Fruit fly (Drosophila melanogaster) whole organism, prepupa: ENCODE results near the gene CG32052.

Source experiments
- Blimp-1 ChIP-seq: fragments of 200-800 bp; sonication (Bioruptor generic); optimal IDR thresholded peaks from 3 replicates; lab custom pipeline; 2017; ENCODE audit warnings: missing biosample characterization, missing genetic modification characterization, mild to moderate bottlenecking, moderate library complexity, missing genetic modification reagents
- CG10631 ChIP-seq: fragments of 200-800 bp; sonication (Bioruptor generic); optimal IDR thresholded peaks from 2 replicates; lab custom pipeline; 2016; ENCODE audit warnings: missing biosample characterization, missing genetic modification characterization
- CG11762 ChIP-seq: fragments of 200-800 bp; sonication (Bioruptor generic); optimal IDR thresholded peaks from 3 replicates; lab custom pipeline; 2016; ENCODE audit warnings: missing biosample characterization, missing genetic modification characterization; ENCODE audit not compliant: insufficient read depth
- CG15336 ChIP-seq: fragments of 200-800 bp; sonication (Bioruptor generic); IDR thresholded peaks from 2 replicates; pipeline ENCODE4 v1.3.6; 2022; ENCODE audit warnings: missing biosample characterization, missing genetic modification characterization
- CG1621 ChIP-seq: fragments of 200-800 bp; sonication (Bioruptor generic); optimal IDR thresholded peaks from 3 replicates; lab custom pipeline; 2018; ENCODE audit warnings: missing biosample characterization, mild to moderate bottlenecking, missing genetic modification characterization
- CG16779 ChIP-seq: fragments of 200-800 bp; sonication (Bioruptor generic); optimal IDR thresholded peaks from 3 replicates; lab custom pipeline; 2017; ENCODE audit warnings: missing biosample characterization, mild to moderate bottlenecking, missing genetic modification characterization
- CG3032 ChIP-seq: fragments of 200-800 bp; optimal IDR thresholded peaks from 2 replicates; lab custom pipeline; 2019; ENCODE audit warnings: missing biosample characterization, mild to moderate bottlenecking, missing genetic modification characterization, moderate library complexity
- CG31627 ChIP-seq: fragments of 200-800 bp; sonication (Bioruptor generic); optimal IDR thresholded peaks from 3 replicates; lab custom pipeline; 2016; ENCODE audit warnings: missing biosample characterization, missing genetic modification characterization
- CG32006 ChIP-seq: fragments of 200-800 bp; sonication (Bioruptor generic); optimal IDR thresholded peaks from 3 replicates; lab custom pipeline; 2017; ENCODE audit warnings: missing biosample characterization, mild to moderate bottlenecking, missing genetic modification characterization
- CG34406 ChIP-seq: fragments of 200-800 bp; sonication (Bioruptor generic); optimal IDR thresholded peaks from 3 replicates; lab custom pipeline; 2016; ENCODE audit warnings: missing biosample characterization, missing genetic modification characterization
- CG3919 ChIP-seq: fragments of 200-800 bp; sonication (Bioruptor generic); optimal IDR thresholded peaks from 3 replicates; lab custom pipeline; 2016; ENCODE audit warnings: missing biosample characterization, missing genetic modification characterization
- CG4318 ChIP-seq: fragments of 200-800 bp; sonication (Bioruptor generic); optimal IDR thresholded peaks from 3 replicates; lab custom pipeline; 2017; ENCODE audit warnings: missing biosample characterization, mild to moderate bottlenecking, missing genetic modification characterization
- CG6163 ChIP-seq: fragments of 200-800 bp; sonication (Bioruptor generic); IDR thresholded peaks from 3 replicates; pipeline ENCODE4 v1.3.6; 2022; ENCODE audit warnings: missing biosample characterization, missing genetic modification characterization
- CG6276 ChIP-seq: fragments of 200-800 bp; sonication (Bioruptor generic); optimal IDR thresholded peaks from 2 replicates; lab custom pipeline; 2017; ENCODE audit warnings: missing biosample characterization, mild to moderate bottlenecking, missing genetic modification characterization
- CG6792 ChIP-seq: fragments of 200-800 bp; sonication (Bioruptor generic); optimal IDR thresholded peaks from 3 replicates; lab custom pipeline; 2016; ENCODE audit warnings: missing biosample characterization, missing genetic modification characterization
- CG6808 ChIP-seq: fragments of 200-800 bp; sonication (Bioruptor generic); optimal IDR thresholded peaks from 3 replicates; lab custom pipeline; 2017; ENCODE audit warnings: missing biosample characterization, missing genetic modification characterization, mild to moderate bottlenecking, moderate library complexity, missing genetic modification reagents
- CG6854 ChIP-seq: fragments of 200-800 bp; sonication (Bioruptor generic); optimal IDR thresholded peaks from 2 replicates; lab custom pipeline; 2017; ENCODE audit warnings: missing biosample characterization, mild to moderate bottlenecking, missing genetic modification characterization
- CG7368 ChIP-seq: fragments of 200-800 bp; sonication (Bioruptor generic); optimal IDR thresholded peaks from 3 replicates; lab custom pipeline; 2016; ENCODE audit warnings: missing biosample characterization, missing genetic modification characterization
- CG8119 ChIP-seq: fragments of 200-800 bp; sonication (Bioruptor generic); IDR thresholded peaks from 3 replicates; pipeline ENCODE4 v1.3.6; 2022; ENCODE audit warnings: missing biosample characterization, missing genetic modification characterization
- CG8632 ChIP-seq: fragments of 200-800 bp; sonication (Bioruptor generic); optimal IDR thresholded peaks from 3 replicates; lab custom pipeline; 2016; ENCODE audit warnings: missing biosample characterization, missing genetic modification characterization
- Eip75B ChIP-seq: fragments of 200-800 bp; sonication (Bioruptor generic); optimal IDR thresholded peaks from 3 replicates; lab custom pipeline; 2016; ENCODE audit warnings: missing biosample characterization, missing genetic modification characterization
- Eip78C ChIP-seq: fragments of 200-800 bp; sonication (Bioruptor generic); peaks from one replicate; lab custom pipeline; 2016; ENCODE audit warnings: missing biosample characterization, missing genetic modification characterization
- Ets21C ChIP-seq: fragments of 200-800 bp; sonication (Bioruptor generic); optimal IDR thresholded peaks from 3 replicates; lab custom pipeline; 2016; ENCODE audit warnings: missing biosample characterization, missing genetic modification characterization
- Ets96B ChIP-seq: fragments of 200-800 bp; optimal IDR thresholded peaks from 2 replicates; lab custom pipeline; 2019; ENCODE audit warnings: missing biosample characterization, mild to moderate bottlenecking, missing genetic modification characterization, moderate library complexity
- Hr38 ChIP-seq: sonication (Bioruptor generic); optimal IDR thresholded peaks from 2 replicates; lab custom pipeline; 2016; ENCODE audit warnings: missing biosample characterization, missing genetic modification characterization
- Hr4 ChIP-seq: fragments of 200-800 bp; sonication (Bioruptor generic); optimal IDR thresholded peaks from 3 replicates; lab custom pipeline; 2016; ENCODE audit warnings: missing biosample characterization, missing genetic modification characterization
- Lpt ChIP-seq: fragments of 200-800 bp; sonication (Bioruptor generic); optimal IDR thresholded peaks from 3 replicates; lab custom pipeline; 2016; ENCODE audit warnings: missing biosample characterization, missing genetic modification characterization
- Met ChIP-seq: fragments of 200-800 bp; sonication (Bioruptor generic); optimal IDR thresholded peaks from 3 replicates; lab custom pipeline; 2016; ENCODE audit warnings: missing biosample characterization, missing genetic modification characterization
- Sox102F ChIP-seq: fragments of 200-800 bp; sonication (Bioruptor generic); optimal IDR thresholded peaks from 2 replicates; lab custom pipeline; 2016; ENCODE audit warnings: missing biosample characterization, mild to moderate bottlenecking, missing genetic modification characterization
- Sox14 ChIP-seq: fragments of 200-800 bp; sonication (Bioruptor generic); optimal IDR thresholded peaks from 3 replicates; lab custom pipeline; 2016; ENCODE audit warnings: missing biosample characterization, missing genetic modification characterization
- achi ChIP-seq: fragments of 200-800 bp; sonication (Bioruptor generic); optimal IDR thresholded peaks from 3 replicates; lab custom pipeline; 2016; ENCODE audit warnings: missing biosample characterization, missing genetic modification characterization
- acj6 ChIP-seq: fragments of 200-800 bp; sonication (Bioruptor generic); optimal IDR thresholded peaks from 3 replicates; lab custom pipeline; 2016; ENCODE audit warnings: missing biosample characterization, missing genetic modification characterization
- cyc ChIP-seq: fragments of 200-800 bp; sonication (Bioruptor generic); optimal IDR thresholded peaks from 3 replicates; lab custom pipeline; 2016; ENCODE audit warnings: missing biosample characterization, missing genetic modification characterization
- dac ChIP-seq: fragments of 200-800 bp; sonication (Bioruptor generic); optimal IDR thresholded peaks from 2 replicates; lab custom pipeline; 2017; ENCODE audit warnings: missing biosample characterization, mild to moderate bottlenecking, missing genetic modification characterization
- dsx ChIP-seq: fragments of 200-800 bp; optimal IDR thresholded peaks from 3 replicates; lab custom pipeline; 2019; ENCODE audit warnings: missing biosample characterization, mild to moderate bottlenecking, missing genetic modification characterization, moderate library complexity; ENCODE audit not compliant: poor library complexity, severe bottlenecking
- eg ChIP-seq: fragments of 200-800 bp; sonication (Bioruptor generic); IDR thresholded peaks from 3 replicates; pipeline ENCODE4 v1.3.6; 2022; ENCODE audit warnings: missing biosample characterization, missing genetic modification characterization
- fd59A ChIP-seq: fragments of 200-800 bp; sonication (Bioruptor generic); optimal IDR thresholded peaks from 2 replicates; lab custom pipeline; 2017; ENCODE audit warnings: missing biosample characterization, mild to moderate bottlenecking, missing genetic modification characterization, missing genetic modification reagents
- fd85E ChIP-seq: fragments of 200-800 bp; sonication (Bioruptor generic); optimal IDR thresholded peaks from 3 replicates; lab custom pipeline; 2016; ENCODE audit warnings: missing biosample characterization, missing genetic modification characterization
- fkh ChIP-seq: fragments of 200-800 bp; sonication (Bioruptor generic); optimal IDR thresholded peaks from 3 replicates; lab custom pipeline; 2017; ENCODE audit warnings: missing biosample characterization, mild to moderate bottlenecking, missing genetic modification characterization, moderate library complexity
- lz ChIP-seq: fragments of 200-800 bp; sonication (Bioruptor generic); optimal IDR thresholded peaks from 3 replicates; lab custom pipeline; 2016; ENCODE audit warnings: missing biosample characterization, missing genetic modification characterization
- pdm3 ChIP-seq: fragments of 200-800 bp; sonication (Bioruptor generic); optimal IDR thresholded peaks from 3 replicates; lab custom pipeline; 2016; ENCODE audit warnings: missing biosample characterization, missing genetic modification characterization
- ss ChIP-seq, 2 experiments: fragments of 200-800 bp; sonication (Bioruptor generic); optimal IDR thresholded peaks; 2 replicates in 1 of 2; 3 replicates in 1 of 2; lab custom pipeline; 2017 to 2018; ENCODE audit warnings: mild to moderate bottlenecking in 2 of 2, missing biosample characterization in 2 of 2, missing genetic modification characterization in 2 of 2, moderate library complexity in 1 of 2
- svp ChIP-seq: fragments of 200-800 bp; sonication (Bioruptor generic); peaks from one replicate; lab custom pipeline; 2016; ENCODE audit warnings: missing biosample characterization, missing genetic modification characterization
- topi ChIP-seq: fragments of 200-800 bp; sonication (Bioruptor generic); optimal IDR thresholded peaks from 3 replicates; lab custom pipeline; 2016; ENCODE audit warnings: missing biosample characterization, missing genetic modification characterization
- vri ChIP-seq: fragments of 200-800 bp; sonication (Bioruptor generic); optimal IDR thresholded peaks from 3 replicates; lab custom pipeline; 2016; ENCODE audit warnings: missing biosample characterization, mild to moderate bottlenecking, missing genetic modification characterization

CG32052 gene

dm6 chr3L:9851000-9851671, 64.3 kb downstream of the CG32052 start (continued):
- TF ChIP-seq fd85E (GFP tag; lab: Kevin White, UChicago) (no peak), Eip78C (GFP tag; lab: Kevin White, UChicago) (peak; percentile 56), CG4318 (no peak), Eip75B (GFP tag; lab: Kevin White, UChicago) (no peak), CG6276 (GFP tag; lab: Kevin White, UChicago) (no peak), Hr38 (GFP tag; lab: Kevin White, UChicago) (no peak), Sox102F (GFP tag; lab: Kevin White, UChicago) (no peak), achi (no peak), CG11762 (GFP tag; lab: Kevin White, UChicago) (no peak), acj6 (GFP tag; lab: Kevin White, UChicago) (no peak), Blimp-1 (no peak), Lpt (GFP tag; lab: Kevin White, UChicago) (no peak), CG31627 (GFP tag; lab: Kevin White, UChicago) (no peak), Hr4 (GFP tag; lab: Kevin White, UChicago) (no peak), topi (peak; percentile 1), CG32006 (GFP tag; lab: Kevin White, UChicago) (no peak), CG8119 (no peak), CG6163 (GFP tag; lab: Robert Waterston, UW) (no peak), CG6792 (GFP tag; lab: Kevin White, UChicago) (no peak), CG1621 (no peak), lz (GFP tag; lab: Kevin White, UChicago) (no peak), CG15336 (no peak), CG34406 (no peak)

dm6 chr3L:9853140-9853746, 66.4 kb downstream of the CG32052 start:
- peak; percentile 31 for TF ChIP-seq Sox14 (GFP tag; lab: Kevin White, UChicago)
- peak; percentile 11 for TF ChIP-seq CG8632
- no peak for TF ChIP-seq cyc
- no peak for TF ChIP-seq Lpt (GFP tag; lab: Kevin White, UChicago)
- TF ChIP-seq Ets96B (tag; lab: Kevin White, UChicago) = peak; percentile 8
- TF ChIP-seq CG1621 = peak; percentile 73
- peak; percentile 87 for TF ChIP-seq Blimp-1
- TF ChIP-seq acj6 (GFP tag; lab: Kevin White, UChicago) = no peak
- no peak for TF ChIP-seq CG3919 (GFP tag; lab: Kevin White, UChicago)
- no peak for TF ChIP-seq vri (GFP tag; lab: Kevin White, UChicago)
- no peak for TF ChIP-seq fkh (GFP tag; lab: Kevin White, UChicago)
- TF ChIP-seq Eip78C (GFP tag; lab: Kevin White, UChicago) = peak; percentile 54
- TF ChIP-seq CG6808 (GFP tag; lab: Kevin White, UChicago) = no peak
- no peak for TF ChIP-seq CG10631 (GFP tag; lab: Kevin White, UChicago)
- TF ChIP-seq CG6854 (GFP tag; lab: Kevin White, UChicago) = no peak
- no peak for TF ChIP-seq fd85E (GFP tag; lab: Kevin White, UChicago)
- TF ChIP-seq achi = peak; percentile 6
- peak; percentile 13 for TF ChIP-seq fd59A
- no peak for TF ChIP-seq dac (GFP tag; lab: Kevin White, UChicago)
- TF ChIP-seq eg (GFP tag; lab: Robert Waterston, UW) = no peak
- TF ChIP-seq lz (GFP tag; lab: Kevin White, UChicago) = no peak
- TF ChIP-seq CG34406 = no peak
- TF ChIP-seq pdm3 = no peak
- no peak for TF ChIP-seq Eip75B (GFP tag; lab: Kevin White, UChicago)
- TF ChIP-seq CG16779 (tag; lab: Kevin White, UChicago) = no peak
- no peak for TF ChIP-seq CG7368 (GFP tag; lab: Kevin White, UChicago)
- TF ChIP-seq CG15336 = no peak
- peak; percentile 87 for TF ChIP-seq dsx (GFP tag; lab: Kevin White, UChicago)
- no peak for TF ChIP-seq Ets21C (GFP tag; lab: Kevin White, UChicago)
- TF ChIP-seq ss (GFP tag; optimal IDR thresholded peaks at IDR 0.05; lab: Kevin White, UChicago) = peak; percentile 40 to 43
- no peak for TF ChIP-seq CG6276 (GFP tag; lab: Kevin White, UChicago)
- TF ChIP-seq CG3032 (tag; lab: Kevin White, UChicago) = peak; percentile 29
- TF ChIP-seq Met (GFP tag; lab: Kevin White, UChicago) = peak; percentile 7
- TF ChIP-seq svp (GFP tag; lab: Kevin White, UChicago) = no peak
- peak; percentile 55 for TF ChIP-seq Sox102F (GFP tag; lab: Kevin White, UChicago)
